Worm (Caenorhabditis elegans): Measurements from ENCODE around the gene ZK1058.3.

The ZK1058.3 gene

ce11 chrIII:3898850-3899249 lies 19.8 kb upstream of the ZK1058.3 start:
- TF ChIP-seq ets-7 (tag; optimal IDR thresholded peaks at IDR 0.05) = no peak
- TF ChIP-seq hmg-4 (GFP tag; optimal IDR thresholded peaks at IDR 0.05) = no peak
- no peak for TF ChIP-seq hmbx-1 (tag; optimal IDR thresholded peaks at IDR 0.05)
- TF ChIP-seq aly-1 (tag; optimal IDR thresholded peaks at IDR 0.05) = no peak
- no peak for TF ChIP-seq tbx-37 (GFP tag; conservative IDR thresholded peaks at IDR 0.05)
- no peak for TF ChIP-seq hnd-1 (tag; optimal IDR thresholded peaks at IDR 0.05)
- no peak for TF ChIP-seq ama-1 (optimal IDR thresholded peaks at IDR 0.05)
- TF ChIP-seq B0310.2 (tag; optimal IDR thresholded peaks at IDR 0.05) = no peak
- TF ChIP-seq ceh-36 (tag; optimal IDR thresholded peaks at IDR 0.05) = no peak
- no peak for TF ChIP-seq pes-1 (GFP tag; IDR thresholded peaks at IDR 0.05)
- TF ChIP-seq tbx-11 (GFP tag; IDR thresholded peaks at IDR 0.05) = no peak
- TF ChIP-seq scrt-1 (GFP tag; IDR thresholded peaks at IDR 0.05) = no peak
- no peak for TF ChIP-seq sea-1 (GFP tag; conservative IDR thresholded peaks at IDR 0.05)

- no peak for TF ChIP-seq tbx-11 (GFP tag; IDR thresholded peaks at IDR 0.05)
Measured at ce11 chrIII:3901542-3901941, 17.1 kb upstream of the ZK1058.3 start, which contains the start of gene tir-1. Gene tir-1, minus strand, starts transcription at chrIII:3901642.

- TF ChIP-seq B0310.2 (tag; optimal IDR thresholded peaks at IDR 0.05) (no peak), ceh-13 (GFP tag; optimal IDR thresholded peaks at IDR 0.05) (no peak), hnd-1 (tag; optimal IDR thresholded peaks at IDR 0.05) (no peak), pes-1 (GFP tag; IDR thresholded peaks at IDR 0.05) (no peak), sea-1 (GFP tag; conservative IDR thresholded peaks at IDR 0.05) (no peak), tra-4 (tag; optimal IDR thresholded peaks at IDR 0.05) (no peak), tbx-37 (GFP tag; conservative IDR thresholded peaks at IDR 0.05) (no peak), ceh-36 (tag; optimal IDR thresholded peaks at IDR 0.05) (no peak), hmg-4 (GFP tag; optimal IDR thresholded peaks at IDR 0.05) (no peak), hmbx-1 (tag; optimal IDR thresholded peaks at IDR 0.05) (no peak), F13C5.2 (tag; optimal IDR thresholded peaks at IDR 0.05) (no peak), ets-7 (tag; optimal IDR thresholded peaks at IDR 0.05) (no peak), aly-1 (tag; optimal IDR thresholded peaks at IDR 0.05) (no peak), ama-1 (optimal IDR thresholded peaks at IDR 0.05) (no peak), scrt-1 (GFP tag; IDR thresholded peaks at IDR 0.05) (no peak)
Measured at ce11 chrIII:3902588-3903325, 15.9 kb upstream of the ZK1058.3 start.

ce11 chrIII:3906481-3906880 lies 12.2 kb upstream of the ZK1058.3 start:
- TF ChIP-seq sea-1 (GFP tag; conservative IDR thresholded peaks at IDR 0.05) (no peak), ceh-13 (GFP tag; optimal IDR thresholded peaks at IDR 0.05) (no peak), scrt-1 (GFP tag; IDR thresholded peaks at IDR 0.05) (no peak), ceh-36 (tag; optimal IDR thresholded peaks at IDR 0.05) (no peak), ama-1 (optimal IDR thresholded peaks at IDR 0.05) (no peak), pes-1 (GFP tag; IDR thresholded peaks at IDR 0.05) (no peak), aly-1 (tag; optimal IDR thresholded peaks at IDR 0.05) (no peak)

- TF ChIP-seq tbx-37 (GFP tag; conservative IDR thresholded peaks at IDR 0.05) (no peak), hnd-1 (tag; optimal IDR thresholded peaks at IDR 0.05) (no peak), ets-7 (tag; optimal IDR thresholded peaks at IDR 0.05) (no peak), pes-1 (GFP tag; IDR thresholded peaks at IDR 0.05) (no peak), ceh-36 (tag; optimal IDR thresholded peaks at IDR 0.05) (no peak), sea-1 (GFP tag; conservative IDR thresholded peaks at IDR 0.05) (no peak), tbx-11 (GFP tag; IDR thresholded peaks at IDR 0.05) (no peak), tra-4 (tag; optimal IDR thresholded peaks at IDR 0.05) (no peak), hmg-4 (GFP tag; optimal IDR thresholded peaks at IDR 0.05) (no peak), B0310.2 (tag; optimal IDR thresholded peaks at IDR 0.05) (no peak), F13C5.2 (tag; optimal IDR thresholded peaks at IDR 0.05) (no peak), ceh-13 (GFP tag; optimal IDR thresholded peaks at IDR 0.05) (no peak), scrt-1 (GFP tag; IDR thresholded peaks at IDR 0.05) (no peak), ama-1 (optimal IDR thresholded peaks at IDR 0.05) (no peak), hmbx-1 (tag; optimal IDR thresholded peaks at IDR 0.05) (no peak)
Measured at ce11 chrIII:3907587-3907986, 11.1 kb upstream of the ZK1058.3 start, which contains the start of gene mmcm-1. Gene mmcm-1, minus strand, starts transcription at chrIII:3907687.

- TF ChIP-seq tra-4 (tag; optimal IDR thresholded peaks at IDR 0.05) (no peak), F13C5.2 (tag; optimal IDR thresholded peaks at IDR 0.05) (no peak), tbx-37 (GFP tag; conservative IDR thresholded peaks at IDR 0.05) (no peak), flt-1 (GFP tag; IDR thresholded peaks at IDR 0.05) (no peak), hmbx-1 (tag; optimal IDR thresholded peaks at IDR 0.05) (no peak), hnd-1 (tag; optimal IDR thresholded peaks at IDR 0.05) (no peak), pes-1 (GFP tag; IDR thresholded peaks at IDR 0.05) (no peak), B0310.2 (tag; optimal IDR thresholded peaks at IDR 0.05) (no peak), hmg-4 (GFP tag; optimal IDR thresholded peaks at IDR 0.05) (no peak), ceh-13 (GFP tag; optimal IDR thresholded peaks at IDR 0.05) (no peak), aly-1 (tag; optimal IDR thresholded peaks at IDR 0.05) (no peak), ets-7 (tag; optimal IDR thresholded peaks at IDR 0.05) (no peak)
Measured at ce11 chrIII:3908205-3908604, 10.5 kb upstream of the ZK1058.3 start.

- TF ChIP-seq hmbx-1 (tag; optimal IDR thresholded peaks at IDR 0.05) = no peak
- TF ChIP-seq tra-4 (tag; optimal IDR thresholded peaks at IDR 0.05) = no peak
- no peak for TF ChIP-seq ama-1 (optimal IDR thresholded peaks at IDR 0.05)
- no peak for TF ChIP-seq tbx-11 (GFP tag; IDR thresholded peaks at IDR 0.05)
Measured at ce11 chrIII:3914049-3914448, 4.6 kb upstream of the ZK1058.3 start, which contains the start of gene pat-3. Gene pat-3, minus strand, starts transcription at chrIII:3914149.

- TF ChIP-seq F13C5.2 (tag; optimal IDR thresholded peaks at IDR 0.05) = no peak
- peak; percentile 27 for TF ChIP-seq aly-1 (tag; optimal IDR thresholded peaks at IDR 0.05)
- no peak for TF ChIP-seq hmbx-1 (tag; optimal IDR thresholded peaks at IDR 0.05)
- TF ChIP-seq pes-1 (GFP tag; IDR thresholded peaks at IDR 0.05) = 0 out of 2 replicates have a peak, but pooled peaks have one; percentile 19
- TF ChIP-seq tbx-11 (GFP tag; IDR thresholded peaks at IDR 0.05) = no peak
- TF ChIP-seq hmg-4 (GFP tag; optimal IDR thresholded peaks at IDR 0.05) = no peak
- TF ChIP-seq tbx-37 (GFP tag; conservative IDR thresholded peaks at IDR 0.05) = no peak
- no peak for TF ChIP-seq ceh-13 (GFP tag; optimal IDR thresholded peaks at IDR 0.05)
- TF ChIP-seq scrt-1 (GFP tag; IDR thresholded peaks at IDR 0.05) = no peak
Measured at ce11 chrIII:3914836-3915235, 3.8 kb upstream of the ZK1058.3 start.
